Fruit fly (Drosophila melanogaster) Kc167 (cell line): Measurements from ENCODE around the gene Ubc4.

Experiments used
- Myc ChIP-seq: fragments of >200 bp; optimal IDR thresholded peaks from 2 replicates; lab custom pipeline; 2017; ENCODE audit warnings: missing external identifiers
- h ChIP-seq: fragments of >200 bp; optimal IDR thresholded peaks from 3 replicates; lab custom pipeline; 2018; ENCODE audit warnings: missing external identifiers
- psq ChIP-seq: fragments of >200 bp; optimal IDR thresholded peaks from 2 replicates; lab custom pipeline; 2017; ENCODE audit warnings: missing external identifiers
- ttk ChIP-seq: sonication (Bioruptor generic); optimal IDR thresholded peaks from 2 replicates; lab custom pipeline; 2017; ENCODE audit warnings: missing external identifiers

DNA sequence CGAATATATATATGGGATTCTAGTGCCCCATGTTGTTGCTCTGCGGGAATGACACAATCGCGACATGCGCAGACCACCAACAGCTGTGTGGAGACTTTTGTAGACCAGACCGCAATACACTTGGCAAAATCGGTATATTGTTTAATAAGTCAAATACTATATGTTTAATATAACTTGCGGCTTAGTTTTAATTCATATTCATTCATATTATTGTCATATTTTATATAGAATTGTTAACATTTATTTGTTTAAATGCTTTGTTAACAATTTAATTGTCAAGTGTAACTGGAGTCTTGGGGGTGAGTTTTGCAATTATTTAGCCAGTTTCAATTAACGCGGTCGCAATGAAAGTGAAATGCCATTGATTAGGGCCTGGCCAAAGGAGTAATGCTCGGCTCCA, 41.5 kb downstream of the Ubc4 start:
- TF ChIP-seq psq (lab: Kevin White, UChicago) (no peak), Myc (no peak), h (no peak), ttk (no peak)
